Worm (Caenorhabditis elegans): Measurements from ENCODE around the gene rpb-8.
"Not testable (repeated sequence)": the region's sequence is repeated elsewhere in the genome, so short reads cannot be mapped to it uniquely, and the experiment has no call there.

The rpb-8 gene

DNA sequence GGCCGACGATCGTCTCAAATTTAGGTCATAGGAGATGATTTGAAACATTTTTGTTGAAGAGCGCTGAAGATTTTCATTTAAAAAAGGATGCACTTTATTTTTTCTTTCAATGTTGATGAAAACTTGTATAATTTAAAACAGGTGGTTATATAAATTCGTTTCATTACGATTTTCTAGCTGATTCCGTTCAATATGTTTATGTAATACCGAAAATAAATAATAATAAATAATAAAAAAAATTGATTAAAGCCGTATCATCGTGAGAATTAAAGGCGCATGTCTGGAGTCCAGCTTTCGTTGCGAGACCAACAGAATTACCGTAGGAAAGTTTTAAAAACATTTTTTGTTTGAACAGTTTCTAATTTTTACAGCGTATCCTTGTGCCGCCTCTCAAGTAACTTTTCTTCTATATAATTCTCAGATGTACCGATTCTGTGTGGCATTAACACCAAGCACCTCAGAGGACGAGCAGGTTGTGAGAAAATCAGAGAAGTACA lies 14.4 kb upstream of the rpb-8 start, which contains the start of the genes C26E6.12 and eri-9:
Gene C26E6.12 (minus strand): TSS at position 51 of the 497 bp plus-strand sequence.
Gene eri-9 (plus strand): TSS at position 248 of the 497 bp plus-strand sequence.
- TF ChIP-seq ref-1 (GFP tag; conservative IDR thresholded peaks at IDR 0.05): no peak
- TF ChIP-seq cog-1 (tag; optimal IDR thresholded peaks at IDR 0.05): no peak

DNA sequence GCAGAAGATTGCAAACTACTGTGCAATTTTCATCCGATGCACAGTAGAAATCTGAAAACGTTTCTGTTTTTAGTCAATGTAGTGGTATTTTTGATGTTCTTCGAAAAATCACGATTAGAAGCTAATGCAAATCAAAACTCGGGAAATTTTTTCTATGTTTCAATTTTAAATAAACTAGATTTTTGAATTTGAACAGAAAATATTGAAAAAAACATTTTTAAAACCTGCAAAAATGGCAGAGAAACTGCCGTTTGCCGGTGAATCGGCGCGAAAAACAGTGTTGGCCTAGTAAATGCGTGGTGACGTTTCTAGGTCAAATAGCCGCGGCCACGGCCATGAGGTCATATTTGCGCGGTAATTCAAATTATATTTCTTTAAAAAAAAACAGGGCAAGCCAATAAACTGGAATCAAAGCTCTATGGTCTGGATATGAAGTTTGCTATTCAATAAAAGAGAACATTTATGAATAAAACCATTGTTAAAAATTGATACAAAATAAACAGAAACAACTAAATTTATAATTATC lies 12.4 kb upstream of the rpb-8 start, which contains the start of gene set-2:
Gene set-2 (minus strand): TSS at position 51 of the 526 bp plus-strand sequence.
- TF ChIP-seq flt-1 (GFP tag; IDR thresholded peaks at IDR 0.05) (peak; percentile 56; the same call in 1 of the 2 replicates), ref-1 (GFP tag; conservative IDR thresholded peaks at IDR 0.05) (no peak), ztf-29 (GFP tag; IDR thresholded peaks at IDR 0.05) (no peak), med-1 (GFP tag; optimal IDR thresholded peaks at IDR 0.05; ENCODE audit: insufficient read depth) (no peak), cog-1 (tag; optimal IDR thresholded peaks at IDR 0.05) (peak; percentile 48), tab-1 (GFP tag; IDR thresholded peaks at IDR 0.05) (no peak), T22C8.4 (GFP tag; IDR thresholded peaks at IDR 0.05) (no peak), ztf-23 (GFP tag; IDR thresholded peaks at IDR 0.05) (peak; percentile 60; the same call in 1 of the 2 replicates), klf-2 (GFP tag; conservative IDR thresholded peaks at IDR 0.05) (no peak)

DNA sequence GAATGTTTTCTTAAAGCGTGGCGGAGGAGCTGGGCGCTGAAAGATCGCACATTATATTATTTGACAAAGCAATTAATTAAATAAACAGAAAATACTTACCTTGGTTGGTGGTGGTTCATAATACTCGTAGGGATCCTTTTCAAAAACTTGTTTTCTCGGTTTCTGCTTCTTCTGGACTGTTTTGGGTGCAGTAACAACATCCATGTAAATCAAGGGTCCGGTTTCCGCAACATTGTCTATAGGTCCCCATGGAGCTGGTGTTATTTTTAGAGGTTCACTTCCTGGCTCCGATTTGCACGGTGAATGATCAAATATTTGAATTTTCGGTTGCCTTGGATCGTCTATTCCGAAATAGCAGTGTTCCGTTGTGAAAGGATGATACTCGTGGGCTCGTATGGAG lies 6.3 kb upstream of the rpb-8 start:
- TF ChIP-seq T22C8.4 (GFP tag; IDR thresholded peaks at IDR 0.05) (no peak), ztf-29 (GFP tag; IDR thresholded peaks at IDR 0.05) (no peak), ztf-23 (GFP tag; IDR thresholded peaks at IDR 0.05) (no peak), cog-1 (tag; optimal IDR thresholded peaks at IDR 0.05) (no peak), ref-1 (GFP tag; conservative IDR thresholded peaks at IDR 0.05) (no peak), tab-1 (GFP tag; IDR thresholded peaks at IDR 0.05) (no peak), med-1 (GFP tag; optimal IDR thresholded peaks at IDR 0.05; ENCODE audit: insufficient read depth) (no peak), klf-2 (GFP tag; conservative IDR thresholded peaks at IDR 0.05) (no peak), flt-1 (GFP tag; IDR thresholded peaks at IDR 0.05) (no peak)

DNA sequence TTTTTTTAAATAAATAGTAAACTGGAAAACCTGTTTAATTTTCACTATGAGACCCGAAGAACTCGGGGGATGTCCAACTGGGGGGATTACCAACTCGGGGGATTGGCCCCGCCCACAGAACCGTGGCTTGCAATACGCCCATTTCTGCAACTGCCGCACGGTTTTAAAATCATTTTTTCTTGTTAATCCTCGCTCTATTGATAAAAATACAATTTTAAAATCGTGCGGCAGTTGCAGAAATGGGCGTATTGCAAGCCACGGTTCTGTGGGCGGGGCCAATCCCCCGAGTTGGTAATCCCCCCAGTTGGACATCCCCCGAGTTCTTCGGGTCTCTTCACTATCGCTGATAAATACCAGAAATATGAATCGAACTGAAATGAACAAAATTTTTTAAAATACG lies 4.2 kb upstream of the rpb-8 start, which contains the start of gene mmab-1:
Gene mmab-1 (minus strand): TSS at position 95 of the 400 bp plus-strand sequence.
- not testable (repeated sequence) for TF ChIP-seq cog-1 (tag; optimal IDR thresholded peaks at IDR 0.05); ref-1 (GFP tag; conservative IDR thresholded peaks at IDR 0.05); ztf-23 (GFP tag; IDR thresholded peaks at IDR 0.05)

DNA sequence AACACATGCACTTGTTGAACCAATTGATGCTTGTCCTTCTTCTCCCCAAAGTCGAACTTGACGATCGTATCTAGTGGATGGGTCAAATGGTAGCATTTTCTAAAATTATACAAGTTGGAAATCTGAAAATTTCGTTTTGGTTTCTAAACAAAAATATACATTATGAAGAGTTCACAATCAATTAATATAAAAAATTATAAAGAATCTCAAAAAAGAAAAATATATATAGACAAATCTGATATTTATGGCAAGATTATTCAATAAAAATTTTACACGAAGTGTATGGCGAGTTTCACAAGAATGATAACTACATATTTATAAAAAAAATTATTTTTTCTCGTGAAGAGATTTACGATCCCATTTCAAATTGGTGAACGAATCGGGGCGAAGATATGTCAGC lies 2.4 kb upstream of the rpb-8 start, which contains the start of gene ula-1:
Gene ula-1 (minus strand): TSS at position 101 of the 400 bp plus-strand sequence.
- TF ChIP-seq ztf-29 (GFP tag; IDR thresholded peaks at IDR 0.05) (no peak), ref-1 (GFP tag; conservative IDR thresholded peaks at IDR 0.05) (no peak), med-1 (GFP tag; optimal IDR thresholded peaks at IDR 0.05; ENCODE audit: insufficient read depth) (no peak), T22C8.4 (GFP tag; IDR thresholded peaks at IDR 0.05) (no peak), cog-1 (tag; optimal IDR thresholded peaks at IDR 0.05) (no peak), ztf-23 (GFP tag; IDR thresholded peaks at IDR 0.05) (no peak), tab-1 (GFP tag; IDR thresholded peaks at IDR 0.05) (no peak), klf-2 (GFP tag; conservative IDR thresholded peaks at IDR 0.05) (no peak), flt-1 (GFP tag; IDR thresholded peaks at IDR 0.05) (no peak)

DNA sequence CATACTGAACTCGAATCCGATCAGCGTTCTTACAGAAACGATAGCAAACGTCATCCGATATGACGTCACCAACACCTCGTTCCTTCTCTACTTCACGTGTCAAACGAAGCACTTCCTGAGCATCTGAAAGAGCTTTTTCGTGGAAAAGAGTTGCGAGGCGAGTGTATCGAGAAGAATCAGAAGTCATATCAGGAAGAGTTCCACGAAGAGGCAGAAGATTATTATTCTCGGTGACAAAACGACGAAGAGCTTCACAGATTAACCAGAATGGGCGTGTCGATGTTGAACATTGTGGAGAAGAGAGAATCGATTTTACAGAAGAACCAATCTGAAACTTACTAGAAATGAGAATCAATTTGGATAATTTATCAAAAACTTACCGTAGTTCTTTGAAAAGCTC lies 1.1 kb upstream of the rpb-8 start:
- TF ChIP-seq ztf-29 (GFP tag; IDR thresholded peaks at IDR 0.05): no peak
- TF ChIP-seq med-1 (GFP tag; optimal IDR thresholded peaks at IDR 0.05; ENCODE audit: insufficient read depth): no peak
- no peak for TF ChIP-seq flt-1 (GFP tag; IDR thresholded peaks at IDR 0.05)
- no peak for TF ChIP-seq tab-1 (GFP tag; IDR thresholded peaks at IDR 0.05)
- no peak for TF ChIP-seq cog-1 (tag; optimal IDR thresholded peaks at IDR 0.05)
- TF ChIP-seq T22C8.4 (GFP tag; IDR thresholded peaks at IDR 0.05): no peak
- TF ChIP-seq ref-1 (GFP tag; conservative IDR thresholded peaks at IDR 0.05): no peak
- no peak for TF ChIP-seq ztf-23 (GFP tag; IDR thresholded peaks at IDR 0.05)
- no peak for TF ChIP-seq klf-2 (GFP tag; conservative IDR thresholded peaks at IDR 0.05)

DNA sequence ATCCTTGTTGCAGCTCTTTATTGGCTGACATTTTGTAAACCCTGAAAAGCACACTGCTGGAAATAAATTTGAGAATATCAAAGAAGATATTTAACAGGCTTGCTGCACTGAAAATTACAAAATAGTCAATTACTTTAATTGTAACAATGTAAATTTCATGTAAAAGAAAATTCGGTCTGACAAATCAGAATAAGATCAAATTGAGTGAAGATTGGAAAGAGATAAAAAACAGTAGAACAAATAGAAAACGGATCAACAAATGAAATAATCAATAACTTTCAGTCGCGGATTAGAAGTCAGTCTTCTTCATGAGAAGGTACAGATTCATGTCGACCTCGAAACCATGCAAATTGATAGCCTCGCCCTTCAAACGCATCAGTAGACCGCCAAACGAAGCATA lies 731 bp downstream of the rpb-8 start, which contains the start of gene rars-1:
Gene rars-1 (minus strand): TSS at position 101 of the 400 bp plus-strand sequence.
- TF ChIP-seq klf-2 (GFP tag; conservative IDR thresholded peaks at IDR 0.05) (no peak), ref-1 (GFP tag; conservative IDR thresholded peaks at IDR 0.05) (no peak), flt-1 (GFP tag; IDR thresholded peaks at IDR 0.05) (no peak), ztf-29 (GFP tag; IDR thresholded peaks at IDR 0.05) (no peak), ztf-23 (GFP tag; IDR thresholded peaks at IDR 0.05) (no peak), T22C8.4 (GFP tag; IDR thresholded peaks at IDR 0.05) (no peak), med-1 (GFP tag; optimal IDR thresholded peaks at IDR 0.05; ENCODE audit: insufficient read depth) (no peak), tab-1 (GFP tag; IDR thresholded peaks at IDR 0.05) (no peak), cog-1 (tag; optimal IDR thresholded peaks at IDR 0.05) (no peak)

DNA sequence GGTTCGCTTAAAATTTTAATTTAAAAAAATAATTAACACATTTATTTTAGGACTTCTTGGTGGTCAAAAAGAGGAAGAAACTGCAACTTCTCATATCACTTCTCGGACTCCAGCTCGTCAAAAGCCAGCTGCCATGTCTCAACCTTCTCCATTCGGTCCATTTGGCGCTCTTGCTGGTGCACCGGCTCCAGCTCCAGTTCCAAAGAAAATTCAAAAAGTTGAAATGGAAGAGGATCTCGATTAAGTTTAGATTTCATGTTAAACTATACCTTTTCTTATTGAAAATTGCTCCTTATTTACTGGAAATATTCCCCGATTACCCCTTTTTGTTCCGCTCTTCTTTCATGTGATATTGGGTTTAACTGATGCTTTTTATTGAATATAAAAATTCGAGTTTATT lies 4.1 kb downstream of the rpb-8 start:
- TF ChIP-seq ztf-23 (GFP tag; IDR thresholded peaks at IDR 0.05) (no peak), ztf-29 (GFP tag; IDR thresholded peaks at IDR 0.05) (no peak), ref-1 (GFP tag; conservative IDR thresholded peaks at IDR 0.05) (no peak), T22C8.4 (GFP tag; IDR thresholded peaks at IDR 0.05) (no peak), klf-2 (GFP tag; conservative IDR thresholded peaks at IDR 0.05) (no peak), flt-1 (GFP tag; IDR thresholded peaks at IDR 0.05) (no peak), med-1 (GFP tag; optimal IDR thresholded peaks at IDR 0.05; ENCODE audit: insufficient read depth) (no peak), cog-1 (tag; optimal IDR thresholded peaks at IDR 0.05) (no peak), tab-1 (GFP tag; IDR thresholded peaks at IDR 0.05) (no peak)

DNA sequence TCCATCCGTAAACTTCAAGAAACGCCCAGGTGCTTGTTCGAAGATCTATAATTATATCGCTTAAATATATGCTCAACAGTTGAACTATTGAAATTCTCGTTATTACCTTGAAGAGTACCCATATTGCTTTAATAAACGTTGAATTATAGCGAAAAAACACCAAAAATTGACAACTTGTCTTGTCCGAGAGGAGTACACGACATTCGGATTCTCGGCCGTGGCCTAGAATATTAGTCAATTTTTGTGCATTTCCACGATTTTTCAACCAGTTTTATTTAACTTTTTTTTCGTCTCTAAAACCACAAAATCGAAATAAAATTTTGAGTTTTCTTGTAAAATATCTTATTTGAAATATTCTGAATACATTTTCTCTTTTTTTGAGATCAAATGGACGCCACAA lies 5.5 kb downstream of the rpb-8 start, which contains the start of the genes F26F4.9 and cee-1:
Gene F26F4.9 (minus strand): TSS at position 205 of the 400 bp plus-strand sequence.
Gene cee-1 (plus strand): TSS at position 383 of the 400 bp plus-strand sequence.
- no peak for TF ChIP-seq klf-2 (GFP tag; conservative IDR thresholded peaks at IDR 0.05)
- no peak for TF ChIP-seq tab-1 (GFP tag; IDR thresholded peaks at IDR 0.05)
- no peak for TF ChIP-seq ref-1 (GFP tag; conservative IDR thresholded peaks at IDR 0.05)
- peak; percentile 36 for TF ChIP-seq cog-1 (tag; optimal IDR thresholded peaks at IDR 0.05)

DNA sequence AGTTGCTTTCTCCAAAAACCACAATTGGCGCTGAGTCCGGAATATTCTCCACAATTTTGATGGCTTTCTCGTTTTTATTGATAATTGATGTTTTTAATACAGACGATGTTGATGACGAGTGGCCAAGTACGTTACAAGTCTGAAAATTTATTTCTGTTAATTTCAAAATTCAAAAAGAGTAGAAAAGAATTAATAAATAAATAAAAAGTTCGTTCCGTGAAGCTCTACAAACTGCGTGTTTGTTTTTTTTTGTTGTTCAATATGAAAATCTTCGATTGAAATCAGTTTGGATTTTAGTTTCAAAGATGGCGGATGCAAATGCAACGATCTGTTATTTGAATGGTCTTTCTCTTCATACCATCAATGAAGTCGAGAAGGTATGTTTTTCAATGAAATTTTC lies 6.9 kb downstream of the rpb-8 start, which contains the start of gene F26F4.2:
Gene F26F4.2 (plus strand): TSS at position 301 of the 400 bp plus-strand sequence.
- TF ChIP-seq cog-1 (tag; optimal IDR thresholded peaks at IDR 0.05): no peak
- TF ChIP-seq klf-2 (GFP tag; conservative IDR thresholded peaks at IDR 0.05): no peak
- no peak for TF ChIP-seq flt-1 (GFP tag; IDR thresholded peaks at IDR 0.05)
- TF ChIP-seq ztf-29 (GFP tag; IDR thresholded peaks at IDR 0.05): no peak
- TF ChIP-seq ztf-23 (GFP tag; IDR thresholded peaks at IDR 0.05): no peak
- no peak for TF ChIP-seq ref-1 (GFP tag; conservative IDR thresholded peaks at IDR 0.05)
